Worm (Caenorhabditis elegans) whole organism, L1 larva: ENCODE results near the gene K12H4.6.

Experiments
- C16A3.4 ChIP-seq: fragments of 150-350 bp; optimal IDR thresholded peaks from 2 replicates; lab custom pipeline; 2014; ENCODE audit warnings: missing biosample characterization, missing genetic modification characterization
- C34B4.2 ChIP-seq: sonication (generic microtip); optimal IDR thresholded peaks from 2 replicates; lab custom pipeline; 2017; ENCODE audit warnings: mild to moderate bottlenecking, missing genetic modification characterization, missing compliant biosample characterization
- F16B12.6 ChIP-seq: fragments of 150-350 bp; optimal IDR thresholded peaks from 2 replicates; lab custom pipeline; 2014; ENCODE audit warnings: missing biosample characterization, missing genetic modification characterization
- Y116A8C.19 ChIP-seq: sonication (generic microtip); optimal IDR thresholded peaks from 2 replicates; lab custom pipeline; 2016; ENCODE audit warnings: missing compliant biosample characterization, missing genetic modification characterization, borderline replicate concordance
- aha-1 ChIP-seq: fragments of 150-350 bp; optimal IDR thresholded peaks from 2 replicates; lab custom pipeline; 2014; ENCODE audit warnings: missing biosample characterization, missing genetic modification characterization
- alr-1 ChIP-seq: fragments of 200-800 bp; sonication (Bioruptor generic); optimal IDR thresholded peaks from 2 replicates; lab custom pipeline; 2018; ENCODE audit warnings: borderline replicate concordance, mild to moderate bottlenecking, missing genetic modification characterization, missing compliant biosample characterization
- aly-2 ChIP-seq: fragments of 150-350 bp; optimal IDR thresholded peaks from 2 replicates; lab custom pipeline; 2014; ENCODE audit warnings: missing biosample characterization, missing genetic modification characterization
- blmp-1 ChIP-seq: fragments of 150-350 bp; optimal IDR thresholded peaks from 2 replicates; lab custom pipeline; 2014; ENCODE audit warnings: missing biosample characterization, missing genetic modification characterization
- ceh-8 ChIP-seq: fragments of 200-800 bp; sonication (Bioruptor generic); optimal IDR thresholded peaks from 2 replicates; lab custom pipeline; 2018; ENCODE audit warnings: mild to moderate bottlenecking, missing genetic modification characterization, moderate library complexity, missing compliant biosample characterization
- ceh-90 ChIP-seq: sonication (generic microtip); optimal IDR thresholded peaks from 2 replicates; lab custom pipeline; 2016; ENCODE audit warnings: missing genetic modification characterization, missing compliant biosample characterization
- ces-1 ChIP-seq: fragments of 150-350 bp; optimal IDR thresholded peaks from 2 replicates; lab custom pipeline; 2014; ENCODE audit warnings: missing biosample characterization, missing genetic modification reagents, missing genetic modification characterization
- dsc-1 ChIP-seq: sonication (generic microtip); optimal IDR thresholded peaks from 2 replicates; lab custom pipeline; 2016; ENCODE audit warnings: mild to moderate bottlenecking, missing genetic modification characterization, missing compliant biosample characterization
- efl-1 ChIP-seq, 4 experiments: fragments of 150-350 bp; optimal IDR thresholded peaks in 3 of 4; peaks in 1 of 4; 1 replicate in 1 of 4; 2 replicates in 3 of 4; lab custom pipeline; 2014; ENCODE audit warnings: missing biosample characterization in 2 of 4, missing genetic modification characterization in 2 of 4, missing genetic modification reagents in 2 of 4
- egl-27 ChIP-seq, 2 experiments: fragments of 150-350 bp in 1 of 2; sonication (generic microtip); optimal IDR thresholded peaks; 3 replicates each; lab custom pipeline; 2017 to 2018; ENCODE audit warnings: missing biosample characterization in 2 of 2, missing genetic modification characterization in 2 of 2, missing genetic modification reagents in 2 of 2
- ets-5 ChIP-seq: fragments of 200-800 bp; sonication (Bioruptor generic); IDR thresholded peaks from 2 replicates; pipeline ENCODE4 v1.3.6; 2022; ENCODE audit warnings: missing genetic modification characterization, missing compliant biosample characterization
- fkh-10 ChIP-seq: sonication (generic microtip); optimal IDR thresholded peaks from 2 replicates; lab custom pipeline; 2017; ENCODE audit warnings: missing biosample characterization, missing genetic modification reagents, missing genetic modification characterization
- fkh-8 ChIP-seq: sonication (generic microtip); optimal IDR thresholded peaks from 2 replicates; lab custom pipeline; 2016; ENCODE audit warnings: mild to moderate bottlenecking, missing genetic modification characterization, missing compliant biosample characterization
- grh-1 ChIP-seq: fragments of 200-800 bp; sonication (Bioruptor generic); IDR thresholded peaks from 2 replicates; pipeline ENCODE4 v1.3.6; 2022; ENCODE audit warnings: missing genetic modification reagents, missing genetic modification characterization, missing compliant biosample characterization
- hlh-17 ChIP-seq: fragments of 200-800 bp; sonication (Bioruptor generic); optimal IDR thresholded peaks from 2 replicates; lab custom pipeline; 2018; ENCODE audit warnings: missing genetic modification characterization, mild to moderate bottlenecking, missing compliant biosample characterization, moderate library complexity, borderline replicate concordance
- hlh-4 ChIP-seq: sonication (generic microtip); optimal IDR thresholded peaks from 2 replicates; lab custom pipeline; 2016; ENCODE audit warnings: mild to moderate bottlenecking, missing genetic modification characterization, missing compliant biosample characterization
- isw-1 ChIP-seq: fragments of 200-800 bp; sonication (Bioruptor generic); IDR thresholded peaks from 2 replicates; pipeline ENCODE4 v1.3.6; 2022; ENCODE audit warnings: missing genetic modification characterization, missing compliant biosample characterization
- jun-1 ChIP-seq: fragments of 150-350 bp; optimal IDR thresholded peaks from 2 replicates; lab custom pipeline; 2014; ENCODE audit warnings: missing biosample characterization, missing genetic modification reagents, missing genetic modification characterization
- lin-13 ChIP-seq: fragments of 150-350 bp; optimal IDR thresholded peaks from 2 replicates; lab custom pipeline; 2014; ENCODE audit warnings: missing biosample characterization, missing genetic modification reagents, missing genetic modification characterization
- lin-14 ChIP-seq: fragments of 200-800 bp; sonication (Bioruptor generic); optimal IDR thresholded peaks from 2 replicates; lab custom pipeline; 2018; ENCODE audit warnings: mild to moderate bottlenecking, missing genetic modification characterization, moderate library complexity, missing compliant biosample characterization
- lin-35 ChIP-seq, 2 experiments: fragments of 150-350 bp; optimal IDR thresholded peaks; 2 replicates each; lab custom pipeline; 2014; ENCODE audit warnings: missing biosample characterization in 2 of 2, missing genetic modification characterization in 2 of 2, missing genetic modification reagents in 2 of 2
- lin-39 ChIP-seq: fragments of 150-350 bp; optimal IDR thresholded peaks from 2 replicates; lab custom pipeline; 2014; ENCODE audit warnings: missing biosample characterization, missing genetic modification reagents, missing genetic modification characterization
- lsy-2 ChIP-seq, 2 experiments: fragments of 150-350 bp; optimal IDR thresholded peaks; 2 replicates each; lab custom pipeline; 2014; ENCODE audit warnings: missing biosample characterization in 2 of 2, missing genetic modification characterization in 2 of 2
- mdl-1 ChIP-seq, 2 experiments: fragments of 150-350 bp; optimal IDR thresholded peaks; 2 replicates each; lab custom pipeline; 2014 to 2017; ENCODE audit warnings: missing biosample characterization in 2 of 2, missing genetic modification characterization in 2 of 2, inconsistent platforms in 1 of 2
- mef-2 ChIP-seq: fragments of 150-350 bp; optimal IDR thresholded peaks from 2 replicates; lab custom pipeline; 2014; ENCODE audit warnings: missing biosample characterization, missing genetic modification characterization
- nhr-11 ChIP-seq: fragments of 150-350 bp; optimal IDR thresholded peaks from 2 replicates; lab custom pipeline; 2014; ENCODE audit warnings: missing biosample characterization, missing genetic modification characterization
- nhr-12 ChIP-seq: sonication (generic microtip); optimal IDR thresholded peaks from 2 replicates; lab custom pipeline; 2017; ENCODE audit warnings: missing biosample characterization, missing genetic modification characterization
- nhr-19 ChIP-seq: fragments of 200-800 bp; sonication (Bioruptor generic); conservative IDR thresholded peaks from 2 replicates; pipeline ENCODE4 v1.3.6; 2022; ENCODE audit warnings: missing genetic modification characterization, missing compliant biosample characterization
- nhr-20 ChIP-seq: sonication (generic microtip); optimal IDR thresholded peaks from 2 replicates; lab custom pipeline; 2016; ENCODE audit warnings: mild to moderate bottlenecking, missing genetic modification characterization, missing compliant biosample characterization
- nhr-237 ChIP-seq: fragments of 150-350 bp; optimal IDR thresholded peaks from 2 replicates; lab custom pipeline; 2014; ENCODE audit warnings: missing biosample characterization, missing genetic modification characterization
- nhr-47 ChIP-seq: sonication (generic microtip); optimal IDR thresholded peaks from 2 replicates; lab custom pipeline; 2016; ENCODE audit warnings: mild to moderate bottlenecking, missing genetic modification characterization, moderate library complexity, missing compliant biosample characterization
- nhr-71 ChIP-seq: sonication (generic microtip); optimal IDR thresholded peaks from 2 replicates; lab custom pipeline; 2016; ENCODE audit warnings: mild to moderate bottlenecking, missing genetic modification characterization, moderate library complexity, missing compliant biosample characterization
- nhr-77 ChIP-seq: fragments of 150-350 bp; optimal IDR thresholded peaks from 2 replicates; lab custom pipeline; 2014; ENCODE audit warnings: missing biosample characterization, missing genetic modification characterization
- nhr-84 ChIP-seq: sonication (generic microtip); optimal IDR thresholded peaks from 2 replicates; lab custom pipeline; 2017; ENCODE audit warnings: missing biosample characterization, missing genetic modification characterization
- nhr-85 ChIP-seq: sonication (generic microtip); peaks from one replicate; lab custom pipeline; 2016; ENCODE audit warnings: missing genetic modification characterization, inconsistent platforms, missing compliant biosample characterization
- nhr-90 ChIP-seq: sonication (generic microtip); optimal IDR thresholded peaks from 2 replicates; lab custom pipeline; 2016; ENCODE audit warnings: mild to moderate bottlenecking, missing genetic modification characterization, missing compliant biosample characterization; ENCODE audit not compliant: poor library complexity
- pag-3 ChIP-seq: sonication (generic microtip); optimal IDR thresholded peaks from 2 replicates; lab custom pipeline; 2017; ENCODE audit warnings: missing genetic modification characterization, mild to moderate bottlenecking, missing compliant biosample characterization, antibody characterized with exemption, borderline replicate concordance; ENCODE audit not compliant: insufficient read depth
- pqm-1 ChIP-seq: sonication (generic microtip); optimal IDR thresholded peaks from 3 replicates; lab custom pipeline; 2017; ENCODE audit warnings: missing biosample characterization, missing genetic modification characterization
- rnt-1 ChIP-seq: sonication (generic microtip); optimal IDR thresholded peaks from 2 replicates; lab custom pipeline; 2016; ENCODE audit warnings: mild to moderate bottlenecking, missing genetic modification characterization, moderate library complexity, missing compliant biosample characterization
- skn-1 ChIP-seq: fragments of 150-350 bp; optimal IDR thresholded peaks from 2 replicates; lab custom pipeline; 2014; ENCODE audit warnings: missing biosample characterization, missing genetic modification characterization
- sox-4 ChIP-seq: sonication (generic microtip); optimal IDR thresholded peaks from 2 replicates; lab custom pipeline; 2016; ENCODE audit warnings: missing genetic modification characterization, missing compliant biosample characterization
- tbx-2 ChIP-seq: sonication (generic microtip); optimal IDR thresholded peaks from 2 replicates; lab custom pipeline; 2016; ENCODE audit warnings: missing genetic modification characterization, missing compliant biosample characterization
- tlp-1 ChIP-seq: fragments of 150-350 bp; optimal IDR thresholded peaks from 2 replicates; lab custom pipeline; 2014; ENCODE audit warnings: missing biosample characterization, missing genetic modification characterization
- unc-62 ChIP-seq: fragments of 150-350 bp; optimal IDR thresholded peaks from 2 replicates; lab custom pipeline; 2014; ENCODE audit warnings: missing biosample characterization, missing genetic modification reagents, missing genetic modification characterization
- unc-86 ChIP-seq: sonication (generic microtip); optimal IDR thresholded peaks from 2 replicates; lab custom pipeline; 2016; ENCODE audit warnings: missing genetic modification characterization, missing compliant biosample characterization
- vab-15 ChIP-seq: sonication (generic microtip); optimal IDR thresholded peaks from 2 replicates; lab custom pipeline; 2017; ENCODE audit warnings: missing genotype, mild to moderate bottlenecking, missing genetic modification characterization, missing compliant biosample characterization
- xbp-1 ChIP-seq: sonication (generic microtip); optimal IDR thresholded peaks from 2 replicates; lab custom pipeline; 2016; ENCODE audit warnings: missing genetic modification characterization, missing compliant biosample characterization
- zag-1 ChIP-seq: fragments of 150-350 bp; optimal IDR thresholded peaks from 2 replicates; lab custom pipeline; 2014; ENCODE audit warnings: missing biosample characterization, missing genetic modification characterization
- zip-4 ChIP-seq: fragments of 200-800 bp; sonication (Bioruptor generic); optimal IDR thresholded peaks from 2 replicates; lab custom pipeline; 2018; ENCODE audit warnings: mild to moderate bottlenecking, missing genetic modification characterization, moderate library complexity, missing compliant biosample characterization

Gene K12H4.6

ce11 chrIII:8085355-8085754 is 42.7 kb upstream of the K12H4.6 start, which contains the start of the genes K06H7.7 and grp-1:
Gene K06H7.7 (minus strand): TSS chrIII:8085475.
Gene grp-1 (plus strand): TSS chrIII:8085705.
- TF ChIP-seq isw-1 (GFP tag; lab: Robert Waterston, UW), result peak; percentile 44
- no peak for TF ChIP-seq Y116A8C.19 (tag; lab: Kevin White, UChicago)
- TF ChIP-seq pag-3 (tag; lab: Kevin White, UChicago), result no peak
- TF ChIP-seq nhr-12 (tag; lab: Kevin White, UChicago), result no peak
- TF ChIP-seq C34B4.2 (tag; lab: Kevin White, UChicago), result no peak
- peak; percentile 56 for TF ChIP-seq xbp-1 (tag; lab: Kevin White, UChicago)
- TF ChIP-seq ets-5 (GFP tag; lab: Robert Waterston, UW), result no peak
- peak; percentile 27 for TF ChIP-seq zip-4
- TF ChIP-seq vab-15 (tag; lab: Kevin White, UChicago), result no peak
- no peak for TF ChIP-seq pqm-1 (tag; lab: Kevin White, UChicago)
- TF ChIP-seq jun-1 (tag; lab: Kevin White, UChicago), result peak; percentile 19
- peak; percentile 74 to 79 for TF ChIP-seq efl-1 (optimal IDR thresholded peaks at IDR 0.05; lab: Kevin White, UChicago)
- TF ChIP-seq efl-1 (GFP tag; optimal IDR thresholded peaks at IDR 0.05 in 1 of 2; lab: Kevin White, UChicago), result peak; percentile 76 to 97
- TF ChIP-seq F16B12.6 (tag; lab: Kevin White, UChicago), result peak; percentile 93
- TF ChIP-seq blmp-1 (tag; lab: Kevin White, UChicago), result peak; percentile 22
- TF ChIP-seq lin-13 (GFP tag; lab: Kevin White, UChicago), result peak; percentile 28
- TF ChIP-seq nhr-90, result peak; percentile 42
- peak; percentile 75 to 82 for TF ChIP-seq lin-35 (GFP tag; optimal IDR thresholded peaks at IDR 0.05; lab: Kevin White, UChicago)
- no peak for TF ChIP-seq hlh-17 (GFP tag; lab: Kevin White, UChicago)
- peak; percentile 64 for TF ChIP-seq skn-1
- no peak for TF ChIP-seq ceh-90 (tag; lab: Kevin White, UChicago)
- no peak for TF ChIP-seq nhr-237
- TF ChIP-seq nhr-71 (tag; lab: Kevin White, UChicago), result peak; percentile 73
- peak; percentile 40; the same call in 1 of the 2 replicates for TF ChIP-seq nhr-19 (GFP tag; lab: Robert Waterston, UW)
- TF ChIP-seq ces-1, result no peak
- TF ChIP-seq fkh-8, result peak; percentile 38
- no peak for TF ChIP-seq sox-4 (tag; lab: Kevin White, UChicago)
- TF ChIP-seq mdl-1 (tag; optimal IDR thresholded peaks at IDR 0.05; lab: Kevin White, UChicago), result no peak
- no peak for TF ChIP-seq zag-1 (tag; lab: Kevin White, UChicago)
- no peak for TF ChIP-seq hlh-4 (tag; lab: Kevin White, UChicago)
- TF ChIP-seq aly-2 (tag; lab: Kevin White, UChicago), result peak; percentile 70
- TF ChIP-seq C16A3.4 (tag; lab: Kevin White, UChicago), result peak; percentile 36
- TF ChIP-seq lin-39, result no peak
- TF ChIP-seq unc-62, result no peak
- TF ChIP-seq alr-1 (tag; lab: Kevin White, UChicago), result no peak
- peak; percentile 52 for TF ChIP-seq tbx-2 (tag; lab: Kevin White, UChicago)
- no peak for TF ChIP-seq nhr-84 (tag; lab: Kevin White, UChicago)
- TF ChIP-seq nhr-20 (tag; lab: Kevin White, UChicago), result peak; percentile 35
- TF ChIP-seq lsy-2 (tag; optimal IDR thresholded peaks at IDR 0.05; lab: Kevin White, UChicago), result peak; percentile 99
- no peak for TF ChIP-seq mef-2
- TF ChIP-seq nhr-11, result no peak
- peak; percentile 13 for TF ChIP-seq unc-86 (tag; lab: Kevin White, UChicago)
- TF ChIP-seq grh-1 (GFP tag; lab: Robert Waterston, UW), result no peak
- peak; percentile 71 for TF ChIP-seq nhr-47 (tag; lab: Kevin White, UChicago)
- no peak for TF ChIP-seq nhr-77 (tag; lab: Kevin White, UChicago)
- TF ChIP-seq fkh-10, result no peak
- TF ChIP-seq dsc-1 (tag; lab: Kevin White, UChicago), result peak; percentile 44
- TF ChIP-seq nhr-85 (tag; lab: Kevin White, UChicago), result peak; percentile 78
- no peak for TF ChIP-seq egl-27 (tag; optimal IDR thresholded peaks at IDR 0.05; lab: Kevin White, UChicago)
- no peak for TF ChIP-seq ceh-8 (GFP tag; lab: Kevin White, UChicago)
- no peak for TF ChIP-seq aha-1 (tag; lab: Kevin White, UChicago)
- peak; percentile 53 for TF ChIP-seq rnt-1 (tag; lab: Kevin White, UChicago)
- no peak for TF ChIP-seq tlp-1 (tag; lab: Kevin White, UChicago)
- TF ChIP-seq lin-14 (GFP tag; lab: Kevin White, UChicago), result no peak
